Worm (Caenorhabditis elegans) whole organism, L2 larva: ENCODE measurements around the gene Y37E11AM.3.

Experiments used
- C34F6.9 ChIP-seq: fragments of 150-350 bp; optimal IDR thresholded peaks from 2 replicates; lab custom pipeline; 2014; ENCODE audit warnings: missing biosample characterization, missing genetic modification characterization
- Y55F3AM.14 ChIP-seq: fragments of 200-800 bp; sonication (Bioruptor generic); optimal IDR thresholded peaks from 2 replicates; lab custom pipeline; 2018; ENCODE audit warnings: mild to moderate bottlenecking, missing genetic modification characterization, missing compliant biosample characterization
- ZK546.5 ChIP-seq: sonication (generic microtip); optimal IDR thresholded peaks from 2 replicates; lab custom pipeline; 2017; ENCODE audit warnings: missing biosample characterization, missing genetic modification characterization
- aly-2 ChIP-seq: fragments of 150-350 bp; optimal IDR thresholded peaks from 2 replicates; lab custom pipeline; 2014; ENCODE audit warnings: missing biosample characterization, missing genetic modification characterization
- ama-1 ChIP-seq: fragments of 150-350 bp; optimal IDR thresholded peaks from 2 replicates; lab custom pipeline; 2018; ENCODE audit warnings: inconsistent platforms
- blmp-1 ChIP-seq: sonication (generic microtip); optimal IDR thresholded peaks from 2 replicates; lab custom pipeline; 2017; ENCODE audit warnings: missing genetic modification characterization, mild to moderate bottlenecking, missing compliant biosample characterization, antibody characterized with exemption, moderate library complexity; ENCODE audit not compliant: insufficient read depth
- ceh-16 ChIP-seq: fragments of 150-350 bp; optimal IDR thresholded peaks from 2 replicates; lab custom pipeline; 2014; ENCODE audit warnings: missing biosample characterization, missing genetic modification characterization
- ceh-82 ChIP-seq: fragments of 150-350 bp; optimal IDR thresholded peaks from 2 replicates; lab custom pipeline; 2014; ENCODE audit warnings: missing biosample characterization, missing genetic modification characterization
- dmd-4 ChIP-seq: sonication (generic microtip); optimal IDR thresholded peaks from 2 replicates; lab custom pipeline; 2017; ENCODE audit warnings: missing biosample characterization, missing genetic modification characterization
- elt-1 ChIP-seq: fragments of 150-350 bp; optimal IDR thresholded peaks from 2 replicates; lab custom pipeline; 2014; ENCODE audit warnings: missing biosample characterization, missing genetic modification characterization
- fos-1 ChIP-seq: fragments of 150-350 bp; optimal IDR thresholded peaks from 2 replicates; lab custom pipeline; 2014; ENCODE audit warnings: missing biosample characterization, missing genetic modification characterization
- gmeb-1 ChIP-seq: fragments of 150-350 bp; optimal IDR thresholded peaks from 2 replicates; lab custom pipeline; 2014; ENCODE audit warnings: missing biosample characterization, missing genetic modification characterization
- lin-11 ChIP-seq: fragments of 150-350 bp; sonication (generic microtip); optimal IDR thresholded peaks from 2 replicates; lab custom pipeline; 2014; ENCODE audit warnings: missing biosample characterization, missing genetic modification characterization, inconsistent platforms, mixed read lengths
- lsy-2 ChIP-seq, 2 experiments: fragments of 150-350 bp in 1 of 2; sonication (generic microtip) in 1 of 2; optimal IDR thresholded peaks; 2 replicates each; lab custom pipeline; 2014 to 2017; ENCODE audit warnings: missing biosample characterization in 2 of 2, missing genetic modification characterization in 2 of 2
- mab-5 ChIP-seq: fragments of 150-350 bp; optimal IDR thresholded peaks from 2 replicates; lab custom pipeline; 2014; ENCODE audit warnings: missing biosample characterization, missing genetic modification characterization
- mbf-1 ChIP-seq: sonication (generic microtip); optimal IDR thresholded peaks from 2 replicates; lab custom pipeline; 2017; ENCODE audit warnings: missing biosample characterization, missing genetic modification characterization
- nhr-11 ChIP-seq: fragments of 150-350 bp; optimal IDR thresholded peaks from 2 replicates; lab custom pipeline; 2014; ENCODE audit warnings: missing biosample characterization, missing genetic modification characterization
- nhr-12 ChIP-seq: fragments of 150-350 bp; optimal IDR thresholded peaks from 2 replicates; lab custom pipeline; 2014; ENCODE audit warnings: missing biosample characterization, missing genetic modification characterization
- nhr-23 ChIP-seq: fragments of 150-350 bp; optimal IDR thresholded peaks from 2 replicates; lab custom pipeline; 2014; ENCODE audit warnings: missing biosample characterization, missing genetic modification reagents, missing genetic modification characterization
- nhr-237 ChIP-seq: fragments of 150-350 bp; optimal IDR thresholded peaks from 2 replicates; lab custom pipeline; 2014; ENCODE audit warnings: missing biosample characterization, missing genetic modification characterization
- nhr-25 ChIP-seq: fragments of 150-350 bp; sonication (generic microtip); optimal IDR thresholded peaks from 3 replicates; lab custom pipeline; 2014; ENCODE audit warnings: missing biosample characterization, missing genetic modification characterization
- nhr-77 ChIP-seq: fragments of 150-350 bp; optimal IDR thresholded peaks from 2 replicates; lab custom pipeline; 2014; ENCODE audit warnings: missing biosample characterization, missing genetic modification characterization
- peb-1 ChIP-seq: fragments of 150-350 bp; optimal IDR thresholded peaks from 2 replicates; lab custom pipeline; 2014; ENCODE audit warnings: missing biosample characterization, missing genetic modification characterization
- sem-4 ChIP-seq: fragments of 150-350 bp; optimal IDR thresholded peaks from 2 replicates; lab custom pipeline; 2014; ENCODE audit warnings: missing biosample characterization, missing genetic modification reagents, missing genetic modification characterization
- skn-1 ChIP-seq: sonication (generic microtip); optimal IDR thresholded peaks from 2 replicates; lab custom pipeline; 2017; ENCODE audit warnings: missing biosample characterization, missing genetic modification characterization
- sma-3 ChIP-seq: sonication (generic microtip); optimal IDR thresholded peaks from 2 replicates; lab custom pipeline; 2016; ENCODE audit warnings: missing genetic modification reagents, missing genetic modification characterization, missing compliant biosample characterization
- unc-55 ChIP-seq: fragments of 150-350 bp; sonication (generic microtip); optimal IDR thresholded peaks from 3 replicates; lab custom pipeline; 2014; ENCODE audit warnings: missing biosample characterization, missing genetic modification reagents, missing genetic modification characterization
- unc-62 ChIP-seq: fragments of 150-350 bp; optimal IDR thresholded peaks from 2 replicates; lab custom pipeline; 2014; ENCODE audit warnings: missing biosample characterization, missing genetic modification reagents, missing genetic modification characterization
- zag-1 ChIP-seq: fragments of 150-350 bp; optimal IDR thresholded peaks from 2 replicates; lab custom pipeline; 2014; ENCODE audit warnings: missing biosample characterization, missing genetic modification characterization
- ztf-1 ChIP-seq: fragments of 200-800 bp; sonication (Bioruptor generic); conservative IDR thresholded peaks from 2 replicates; pipeline ENCODE4 v1.3.6; 2022; ENCODE audit warnings: missing genetic modification characterization, missing compliant biosample characterization
- ztf-4 ChIP-seq: fragments of 150-350 bp; optimal IDR thresholded peaks from 2 replicates; lab custom pipeline; 2014; ENCODE audit warnings: missing biosample characterization, missing genetic modification characterization

Gene Y37E11AM.3

ce11 chrIV:3719057-3719456 is at the start of gene Y37E11AM.3:
Y37E11AM.3 (minus strand) TSS chrIV:3719157.
- TF ChIP-seq ztf-1 (GFP tag; lab: Robert Waterston, UW): no peak
- TF ChIP-seq peb-1 (tag; lab: Kevin White, UChicago): no peak
- TF ChIP-seq dmd-4 (tag; lab: Kevin White, UChicago): no peak
- TF ChIP-seq Y55F3AM.14 (GFP tag; lab: Kevin White, UChicago): no peak
- no peak for TF ChIP-seq blmp-1 (tag; lab: Kevin White, UChicago)
- no peak for TF ChIP-seq ztf-4 (tag; lab: Kevin White, UChicago)
- no peak for TF ChIP-seq nhr-11 (tag; lab: Kevin White, UChicago)
- no peak for TF ChIP-seq lin-11 (tag; lab: Kevin White, UChicago)
- TF ChIP-seq ama-1 (lab: Kevin White, UChicago): no peak
- TF ChIP-seq mbf-1 (tag; lab: Kevin White, UChicago): no peak
- TF ChIP-seq ceh-82 (tag; lab: Kevin White, UChicago): no peak
- no peak for TF ChIP-seq ceh-16 (tag; lab: Kevin White, UChicago)
- TF ChIP-seq nhr-237 (tag; lab: Kevin White, UChicago): no peak
- TF ChIP-seq unc-55: no peak
- no peak for TF ChIP-seq mab-5 (tag; lab: Kevin White, UChicago)
- no peak for TF ChIP-seq nhr-23
- no peak for TF ChIP-seq zag-1 (tag; lab: Kevin White, UChicago)
- TF ChIP-seq sem-4 (tag; lab: Kevin White, UChicago): no peak
- no peak for TF ChIP-seq nhr-12
- TF ChIP-seq aly-2 (tag; lab: Kevin White, UChicago): no peak
- TF ChIP-seq, all 48 proteins: peak for 0

- TF ChIP-seq nhr-11 (tag; lab: Kevin White, UChicago) (no peak), zag-1 (tag; lab: Kevin White, UChicago) (no peak), ZK546.5 (tag; lab: Kevin White, UChicago) (no peak), elt-1 (no peak), peb-1 (tag; lab: Kevin White, UChicago) (no peak), nhr-77 (tag; lab: Kevin White, UChicago) (no peak), unc-62 (GFP tag; lab: Kevin White, UChicago) (no peak), gmeb-1 (tag; lab: Kevin White, UChicago) (no peak), lsy-2 (tag; optimal IDR thresholded peaks at IDR 0.05; lab: Kevin White, UChicago) (no peak), dmd-4 (tag; lab: Kevin White, UChicago) (no peak), ztf-4 (tag; lab: Kevin White, UChicago) (no peak), sma-3 (GFP tag; lab: Kevin White, UChicago) (no peak)
Observed at ce11 chrIV:3767749-3768148, 48.8 kb upstream of the Y37E11AM.3 start.

- TF ChIP-seq skn-1 (tag; lab: Kevin White, UChicago): no peak
Observed at ce11 chrIV:3766589-3766988, 47.6 kb upstream of the Y37E11AM.3 start, which contains the start of gene vab-2. vab-2 (minus strand) TSS chrIV:3766826.

ce11 chrIV:3765457-3765856 is 46.5 kb upstream of the Y37E11AM.3 start:
- TF ChIP-seq fos-1 (no peak), unc-55 (no peak), nhr-23 (no peak), gmeb-1 (tag; lab: Kevin White, UChicago) (no peak)
- TF ChIP-seq, all 48 proteins: peak for 0

- no peak for TF ChIP-seq mbf-1 (tag; lab: Kevin White, UChicago)
- no peak for TF ChIP-seq C34F6.9
- TF ChIP-seq, all 48 proteins: peak for 0
Observed at ce11 chrIV:3764012-3764549, 45.1 kb upstream of the Y37E11AM.3 start.

ce11 chrIV:3759823-3760222 is 40.9 kb upstream of the Y37E11AM.3 start:
- TF ChIP-seq blmp-1 (tag; lab: Kevin White, UChicago): no peak
- no peak for TF ChIP-seq zag-1 (tag; lab: Kevin White, UChicago)
- no peak for TF ChIP-seq aly-2 (tag; lab: Kevin White, UChicago)
- TF ChIP-seq nhr-25 (tag; lab: Kevin White, UChicago): no peak
- TF ChIP-seq, all 48 proteins: peak for 0
